Fruit fly (Drosophila melanogaster): ENCODE measurements around the gene CG11694.
A peak's percentile ranks its signal among the peaks of the same experiment; 100 is the strongest.

CG11694 gene

DNA sequence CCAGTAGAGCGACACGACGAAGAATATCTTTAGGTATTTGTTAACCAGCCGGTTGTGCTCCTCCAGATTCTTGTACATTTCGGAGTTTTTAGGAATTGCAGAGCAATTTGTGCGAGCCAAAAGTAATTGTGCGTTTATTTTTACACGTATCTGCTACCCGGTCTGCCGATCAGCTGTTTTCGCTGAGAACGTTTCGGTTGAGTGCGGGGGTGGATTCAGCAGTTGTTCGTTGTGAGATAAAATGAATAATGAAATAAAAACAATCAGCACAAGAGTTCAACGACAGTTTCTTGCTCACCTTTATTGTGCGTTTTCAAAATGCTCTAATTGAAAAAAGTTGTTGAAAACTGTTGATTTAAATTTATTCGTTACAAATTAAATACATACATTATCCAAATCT is 8.1 kb downstream of the CG11694 start, which contains the start of gene nac (continued):
- TF ChIP-seq CG1792 (GFP tag; optimal IDR thresholded peaks at IDR 0.05) (no peak), CG11504 (tag; optimal IDR thresholded peaks at IDR 0.05) (no peak), sob (GFP tag; IDR thresholded peaks at IDR 0.05) (0 out of 2 replicates have a peak, but pooled peaks have one; percentile 14), CG31224 (GFP tag; IDR thresholded peaks at IDR 0.05) (no peak), schlank (tag; optimal IDR thresholded peaks at IDR 0.05) (no peak), Gug (GFP tag; IDR thresholded peaks at IDR 0.05) (no peak), CG34422 (GFP tag; IDR thresholded peaks at IDR 0.05) (peak; percentile 61; the same call in 2 of the 3 replicates), CG1529 (GFP tag; optimal IDR thresholded peaks at IDR 0.05) (no peak), exex (tag; optimal IDR thresholded peaks at IDR 0.05) (no peak), Xbp1 (GFP tag; optimal IDR thresholded peaks at IDR 0.05) (peak; percentile 28), CG13775 (GFP tag; optimal IDR thresholded peaks at IDR 0.05) (no peak), CG18011 (GFP tag; optimal IDR thresholded peaks at IDR 0.05) (no peak), Hand (GFP tag; optimal IDR thresholded peaks at IDR 0.05) (no peak), Doc2 (GFP tag; IDR thresholded peaks at IDR 0.05) (no peak), CG18619 (GFP tag; optimal IDR thresholded peaks at IDR 0.05) (no peak), CG4328 (GFP tag; optimal IDR thresholded peaks at IDR 0.05) (no peak), CG32767 (GFP tag; IDR thresholded peaks at IDR 0.05) (no peak), CG6854 (GFP tag; optimal IDR thresholded peaks at IDR 0.05) (no peak), shn (GFP tag; optimal IDR thresholded peaks at IDR 0.05) (no peak), CG9817 (tag; optimal IDR thresholded peaks at IDR 0.05) (no peak), gro (GFP tag; optimal IDR thresholded peaks at IDR 0.05) (no peak), Jarid2 (GFP tag; optimal IDR thresholded peaks at IDR 0.05) (no peak), sna (GFP tag; IDR thresholded peaks at IDR 0.05; ENCODE audit: partially characterized antibody) (0 out of 2 replicates have a peak, but pooled peaks have one; percentile 16), CG4424 (GFP tag; optimal IDR thresholded peaks at IDR 0.05) (no peak), pnt (GFP tag; optimal IDR thresholded peaks at IDR 0.05) (no peak), CG3838 (GFP tag; optimal IDR thresholded peaks at IDR 0.05) (no peak), Rx (GFP tag; IDR thresholded peaks at IDR 0.05) (no peak), tgo (GFP tag; IDR thresholded peaks at IDR 0.05) (no peak), Nf-YC (tag; optimal IDR thresholded peaks at IDR 0.05) (no peak), CG13624 (GFP tag; optimal IDR thresholded peaks at IDR 0.05) (peak; percentile 28), gcm (GFP tag; optimal IDR thresholded peaks at IDR 0.05) (no peak), jumu (GFP tag; optimal IDR thresholded peaks at IDR 0.05) (no peak), Eip74EF (GFP tag; optimal IDR thresholded peaks at IDR 0.05) (no peak), Dad (GFP tag; optimal IDR thresholded peaks at IDR 0.05) (no peak), CG9215 (GFP tag; IDR thresholded peaks at IDR 0.05) (no peak), cad (GFP tag; optimal IDR thresholded peaks at IDR 0.05) (no peak), CG8290 (GFP tag; optimal IDR thresholded peaks at IDR 0.05) (no peak), CG8290 (tag; optimal IDR thresholded peaks at IDR 0.05) (peak in 1 of 2 experiments; percentile 62), CG15696 (tag; optimal IDR thresholded peaks at IDR 0.05) (no peak), ind (GFP tag; optimal IDR thresholded peaks at IDR 0.05) (no peak), gem (tag; optimal IDR thresholded peaks at IDR 0.05) (no peak), CkIIα-i1 (GFP tag; IDR thresholded peaks at IDR 0.05) (no peak), Bgb (GFP tag; IDR thresholded peaks at IDR 0.05; ENCODE audit: partially characterized antibody) (no peak), Lhr (GFP tag; optimal IDR thresholded peaks at IDR 0.05) (no peak), ro (GFP tag; IDR thresholded peaks at IDR 0.05) (no peak), chn (GFP tag; optimal IDR thresholded peaks at IDR 0.05) (no peak), slbo (GFP tag; IDR thresholded peaks at IDR 0.05) (peak; percentile 46; the same call in 1 of the 2 replicates), Dek (tag; optimal IDR thresholded peaks at IDR 0.05) (no peak), Sox100B (GFP tag; optimal IDR thresholded peaks at IDR 0.05) (no peak), MBD-R2 (GFP tag; IDR thresholded peaks at IDR 0.05) (peak; percentile 79), CG34376 (GFP tag; optimal IDR thresholded peaks at IDR 0.05) (peak; percentile 65), cwo (GFP tag; optimal IDR thresholded peaks at IDR 0.05) (no peak)

All from whole organism, embryonic.